Worm (Caenorhabditis elegans) whole organism, early embryonic: ENCODE data around the gene gly-11.

Experiments used
- F13C5.2 ChIP-seq: sonication (generic microtip); optimal IDR thresholded peaks from 2 replicates; lab custom pipeline; 2017; ENCODE audit warnings: mild to moderate bottlenecking, missing genetic modification characterization, inconsistent platforms, missing compliant biosample characterization
- aly-1 ChIP-seq: sonication (generic microtip); optimal IDR thresholded peaks from 2 replicates; lab custom pipeline; 2016; ENCODE audit warnings: missing genetic modification characterization, missing compliant biosample characterization
- ama-1 ChIP-seq: fragments of 150-350 bp; optimal IDR thresholded peaks from 2 replicates; lab custom pipeline; 2014
- ceh-13 ChIP-seq: fragments of 200-800 bp; sonication (Bioruptor generic); optimal IDR thresholded peaks from 2 replicates; lab custom pipeline; 2018; ENCODE audit warnings: mild to moderate bottlenecking, missing genetic modification characterization, missing compliant biosample characterization
- ceh-36 ChIP-seq: sonication (generic microtip); optimal IDR thresholded peaks from 2 replicates; lab custom pipeline; 2016; ENCODE audit warnings: missing genetic modification characterization, inconsistent platforms, missing compliant biosample characterization
- hmg-4 ChIP-seq: fragments of 200-800 bp; sonication (Bioruptor generic); optimal IDR thresholded peaks from 2 replicates; lab custom pipeline; 2018; ENCODE audit warnings: mild to moderate bottlenecking, missing genetic modification characterization, missing compliant biosample characterization
- hnd-1 ChIP-seq: sonication (generic microtip); optimal IDR thresholded peaks from 2 replicates; lab custom pipeline; 2016; ENCODE audit warnings: missing genetic modification characterization, missing compliant biosample characterization
- pes-1 ChIP-seq: fragments of 200-800 bp; sonication (Bioruptor generic); IDR thresholded peaks from 2 replicates; pipeline ENCODE4 v1.3.6; 2022; ENCODE audit warnings: missing genetic modification reagents, missing genetic modification characterization, missing compliant biosample characterization
- scrt-1 ChIP-seq: fragments of 200-800 bp; sonication (Bioruptor generic); IDR thresholded peaks from 2 replicates; pipeline ENCODE4 v1.3.6; 2022; ENCODE audit warnings: missing genetic modification characterization, missing compliant biosample characterization
- sea-1 ChIP-seq: fragments of 200-800 bp; sonication (Bioruptor generic); conservative IDR thresholded peaks from 2 replicates; pipeline ENCODE4 v1.3.6; 2022; ENCODE audit warnings: missing genetic modification characterization, missing compliant biosample characterization
- tbx-11 ChIP-seq: fragments of 200-800 bp; sonication (Bioruptor generic); IDR thresholded peaks from 2 replicates; pipeline ENCODE4 v1.3.6; 2022; ENCODE audit warnings: missing genetic modification characterization, missing compliant biosample characterization
- tra-4 ChIP-seq: sonication (generic microtip); optimal IDR thresholded peaks from 2 replicates; lab custom pipeline; 2017; ENCODE audit warnings: missing genetic modification characterization, missing compliant biosample characterization

DNA sequence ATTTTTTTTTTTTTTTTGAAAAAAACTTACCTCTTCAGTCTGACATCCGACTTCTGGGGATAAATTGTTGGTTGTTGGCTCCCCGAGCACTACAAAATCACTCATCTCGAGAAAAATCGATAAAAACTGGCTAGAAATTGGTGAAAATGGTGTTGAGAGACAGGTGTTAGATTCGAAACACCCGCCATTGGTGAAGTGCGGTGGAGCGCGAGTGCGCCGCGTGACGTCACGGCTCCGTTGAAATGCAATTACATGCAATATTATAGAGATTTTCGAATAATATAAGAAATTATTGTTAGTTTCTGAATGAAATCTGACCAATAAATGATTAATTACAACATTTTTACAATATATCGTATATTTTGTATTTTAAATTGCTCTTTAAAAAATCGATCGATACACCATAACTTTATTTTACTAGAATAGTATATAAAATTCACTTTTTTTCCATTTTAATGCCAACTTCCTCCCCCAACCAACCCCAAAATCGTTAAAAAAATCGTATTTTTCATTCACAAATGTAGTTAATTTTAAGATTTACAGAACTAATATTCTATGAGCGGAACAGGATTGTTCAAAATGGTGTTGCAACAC, 49.1 kb upstream of the gly-11 start, which contains the start of the genes Y75B8A.18 and Y75B8A.19:
- TF ChIP-seq ama-1 (lab: Kevin White, UChicago): no peak
- TF ChIP-seq ceh-13 (GFP tag; lab: Kevin White, UChicago): no peak
- no peak for TF ChIP-seq ceh-36 (tag; lab: Kevin White, UChicago)
- TF ChIP-seq scrt-1 (GFP tag; lab: Robert Waterston, UW): no peak
- TF ChIP-seq hnd-1: no peak
- no peak for TF ChIP-seq pes-1 (GFP tag; lab: Robert Waterston, UW)
- TF ChIP-seq aly-1: no peak
- no peak for TF ChIP-seq F13C5.2
- TF ChIP-seq tbx-11 (GFP tag; lab: Robert Waterston, UW): no peak
- no peak for TF ChIP-seq hmg-4 (GFP tag; lab: Kevin White, UChicago)
- no peak for TF ChIP-seq sea-1 (GFP tag; lab: Robert Waterston, UW)
- TF ChIP-seq tra-4 (tag; lab: Kevin White, UChicago): no peak
